Fruit fly (Drosophila melanogaster): ENCODE results near the gene PolrMT.

The PolrMT gene

dm6 chr2L:1062473-1063363 is 45.5 kb downstream of the PolrMT start (continued):
- TF ChIP-seq Abd-B (GFP tag; optimal IDR thresholded peaks at IDR 0.05) = peak; percentile 2
- TF ChIP-seq CG8089 (GFP tag; optimal IDR thresholded peaks at IDR 0.05) = peak; percentile 52
- peak; percentile 30 for TF ChIP-seq Dad (GFP tag; optimal IDR thresholded peaks at IDR 0.05)
- peak; percentile 62 for TF ChIP-seq CG30431 (GFP tag; optimal IDR thresholded peaks at IDR 0.05)
- TF ChIP-seq Fer1 (GFP tag; optimal IDR thresholded peaks at IDR 0.05) = no peak
- TF ChIP-seq CG11695 (GFP tag; IDR thresholded peaks at IDR 0.05) = peak; percentile 39; the same call in 1 of the 3 replicates
- peak; percentile 16 for TF ChIP-seq Meics (GFP tag; optimal IDR thresholded peaks at IDR 0.05)
- TF ChIP-seq CG1647 (GFP tag; optimal IDR thresholded peaks at IDR 0.05) = no peak
- TF ChIP-seq sisA (GFP tag; IDR thresholded peaks at IDR 0.05) = peak; percentile 32; the same call in 1 of the 2 replicates
- 0 out of 3 replicates have a peak, but pooled peaks have one; percentile 41 for TF ChIP-seq CG11093 (GFP tag; IDR thresholded peaks at IDR 0.05)
- peak; percentile 21 for TF ChIP-seq Sox102F (GFP tag; optimal IDR thresholded peaks at IDR 0.05)
- TF ChIP-seq ase (GFP tag; IDR thresholded peaks at IDR 0.05) = peak; percentile 11; the same call in 1 of the 3 replicates
- TF ChIP-seq Bgb (GFP tag; IDR thresholded peaks at IDR 0.05; ENCODE audit: partially characterized antibody) = no peak
- peak; percentile 74 for TF ChIP-seq phol (tag; optimal IDR thresholded peaks at IDR 0.05)
- TF ChIP-seq B-H1 (GFP tag; IDR thresholded peaks at IDR 0.05) = no peak
- TF ChIP-seq Xbp1 (GFP tag; optimal IDR thresholded peaks at IDR 0.05) = peak; percentile 26
- peak; percentile 69 for TF ChIP-seq CG14710 (tag; optimal IDR thresholded peaks at IDR 0.05)
- peak; percentile 6 for TF ChIP-seq CG8290 (GFP tag; optimal IDR thresholded peaks at IDR 0.05)
- no peak for TF ChIP-seq CG8290 (tag; optimal IDR thresholded peaks at IDR 0.05)
- no peak for TF ChIP-seq shn (GFP tag; optimal IDR thresholded peaks at IDR 0.05)
- TF ChIP-seq dmrt99B (tag; optimal IDR thresholded peaks at IDR 0.05) = peak; percentile 49
- no peak for TF ChIP-seq Eip74EF (GFP tag; optimal IDR thresholded peaks at IDR 0.05)
- peak; percentile 69 for TF ChIP-seq CG7556 (GFP tag; optimal IDR thresholded peaks at IDR 0.05)
- peak; percentile 62 for TF ChIP-seq CG8924 (tag; optimal IDR thresholded peaks at IDR 0.05)
- no peak for TF ChIP-seq sc (optimal IDR thresholded peaks at IDR 0.05)
- TF ChIP-seq sc (GFP tag; optimal IDR thresholded peaks at IDR 0.05) = peak; percentile 47
- TF ChIP-seq CG17361 (GFP tag; IDR thresholded peaks at IDR 0.05) = peak; percentile 76
- TF ChIP-seq CG18599 (GFP tag; optimal IDR thresholded peaks at IDR 0.05) = peak; percentile 49
- peak; percentile 18 for TF ChIP-seq CG3407 (GFP tag; optimal IDR thresholded peaks at IDR 0.05)
- TF ChIP-seq CG12219 (GFP tag; optimal IDR thresholded peaks at IDR 0.05) = peak; percentile 36
- no peak for TF ChIP-seq tup (GFP tag; optimal IDR thresholded peaks at IDR 0.05)
- peak; percentile 76 for TF ChIP-seq CG31441 (GFP tag; IDR thresholded peaks at IDR 0.05)
- peak; percentile 94 for TF ChIP-seq twi (tag; optimal IDR thresholded peaks at IDR 0.05)
- no peak for TF ChIP-seq seq (GFP tag; IDR thresholded peaks at IDR 0.05)
- peak; percentile 70 for TF ChIP-seq Med (GFP tag)
- TF ChIP-seq Hsf (GFP tag; optimal IDR thresholded peaks at IDR 0.05) = peak; percentile 36
- peak; percentile 80 for TF ChIP-seq corto (GFP tag; optimal IDR thresholded peaks at IDR 0.05)
- peak; percentile 41 for TF ChIP-seq CG1603 (tag; optimal IDR thresholded peaks at IDR 0.05)
- TF ChIP-seq crol (GFP tag; IDR thresholded peaks at IDR 0.05) = peak; percentile 64; the same call in 1 of the 2 replicates
- peak; percentile 43 for TF ChIP-seq tin (GFP tag; optimal IDR thresholded peaks at IDR 0.05)
- peak; percentile 67 for TF ChIP-seq CG10267 (tag; optimal IDR thresholded peaks at IDR 0.05)
- TF ChIP-seq nmo (GFP tag; optimal IDR thresholded peaks at IDR 0.05) = peak; percentile 60
- TF ChIP-seq slp2 (GFP tag; optimal IDR thresholded peaks at IDR 0.05) = peak; percentile 7
- TF ChIP-seq tap (tag; optimal IDR thresholded peaks at IDR 0.05) = peak; percentile 19
- TF ChIP-seq lola (GFP tag; optimal IDR thresholded peaks at IDR 0.05) = peak in 1 of 3 experiments; percentile 88
- TF ChIP-seq croc (GFP tag; conservative IDR thresholded peaks at IDR 0.05) = peak; percentile 41; the same call in 1 of the 3 replicates
- TF ChIP-seq jing (GFP tag; optimal IDR thresholded peaks at IDR 0.05) = peak; percentile 15
- TF ChIP-seq Pdp1 (GFP tag; optimal IDR thresholded peaks at IDR 0.05) = peak in 1 of 2 experiments; percentile 29
